Worm (Caenorhabditis elegans) whole organism, late embryonic: ENCODE results near the gene haao-1.

Source experiments
- ceh-31 ChIP-seq: sonication (generic microtip); optimal IDR thresholded peaks from 2 replicates; lab custom pipeline; 2016; ENCODE audit warnings: missing genetic modification characterization, missing compliant biosample characterization
- fkh-6 ChIP-seq: sonication (generic microtip); optimal IDR thresholded peaks from 2 replicates; lab custom pipeline; 2016; ENCODE audit warnings: missing genetic modification characterization, missing compliant biosample characterization
- hlh-8 ChIP-seq: sonication (generic microtip); optimal IDR thresholded peaks from 2 replicates; lab custom pipeline; 2016; ENCODE audit warnings: missing genotype, missing genetic modification characterization, missing compliant biosample characterization
- nhr-11 ChIP-seq: fragments of 150-350 bp; optimal IDR thresholded peaks from 2 replicates; lab custom pipeline; 2014; ENCODE audit warnings: missing biosample characterization, missing genetic modification characterization
- nhr-232 ChIP-seq: sonication (generic microtip); optimal IDR thresholded peaks from 2 replicates; lab custom pipeline; 2016; ENCODE audit warnings: missing genetic modification characterization, missing compliant biosample characterization
- unc-3 ChIP-seq, 2 experiments: fragments of 200-800 bp in 1 of 2; sonication (Bioruptor generic) in 1 of 2; sonication (generic microtip) in 1 of 2; conservative IDR thresholded peaks in 1 of 2; optimal IDR thresholded peaks in 1 of 2; 2 replicates each; pipeline versions ENCODE4 v1.3.6 to Lab custom; 2016 to 2022; ENCODE audit warnings: missing compliant biosample characterization in 2 of 2, missing genetic modification characterization in 2 of 2, missing genetic modification reagents in 1 of 2
- unc-42 ChIP-seq: sonication (generic microtip); optimal IDR thresholded peaks from 2 replicates; lab custom pipeline; 2016; ENCODE audit warnings: missing genotype, missing genetic modification characterization, missing compliant biosample characterization

ce11 chrV:9462605-9463004 is 42.1 kb upstream of the haao-1 start, which contains the start of gene F07D3.3:
- TF ChIP-seq ceh-31 (tag; lab: Kevin White, UChicago) = no peak
- TF ChIP-seq nhr-232 (tag; lab: Kevin White, UChicago) = no peak
- TF ChIP-seq fkh-6 (tag; lab: Kevin White, UChicago) = no peak
- no peak for TF ChIP-seq hlh-8 (tag; lab: Kevin White, UChicago)
- TF ChIP-seq unc-42 (tag; lab: Kevin White, UChicago) = no peak
- no peak for TF ChIP-seq unc-3 (GFP tag; conservative IDR thresholded peaks at IDR 0.05; lab: Robert Waterston, UW)
- TF ChIP-seq unc-3 (tag; optimal IDR thresholded peaks at IDR 0.05; lab: Kevin White, UChicago) = no peak
- no peak for TF ChIP-seq nhr-11
